Fruit fly (Drosophila melanogaster): ENCODE measurements around the gene TTLL4B.
A peak's percentile ranks its signal among the peaks of the same experiment; 100 is the strongest.

Gene TTLL4B

dm6 chr2L:3877011-3877410 is 14.5 kb downstream of the TTLL4B start:
- TF ChIP-seq lola (GFP tag; optimal IDR thresholded peaks at IDR 0.05) (no peak), br (GFP tag; optimal IDR thresholded peaks at IDR 0.05) (no peak), HLH106 (tag; optimal IDR thresholded peaks at IDR 0.05) (no peak)

DNA sequence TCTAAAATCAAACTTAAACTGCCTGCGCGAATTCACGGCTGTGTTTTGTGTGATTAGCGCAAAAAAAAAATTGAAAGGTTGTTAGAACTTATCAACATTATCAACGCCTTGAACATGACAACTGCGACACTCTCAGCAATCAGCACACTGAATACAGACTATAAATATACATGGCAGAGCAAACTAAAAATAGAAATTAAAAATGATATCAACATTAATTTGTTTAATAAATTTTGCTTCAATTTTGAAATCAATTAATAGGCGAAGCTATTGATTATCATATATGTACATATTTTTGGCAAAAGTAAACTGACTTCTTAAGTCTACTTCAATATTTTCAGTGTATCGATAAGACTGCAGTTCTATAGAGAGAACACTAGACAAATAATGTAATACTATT is 17.6 kb downstream of the TTLL4B start:
- TF ChIP-seq fru (GFP tag; optimal IDR thresholded peaks at IDR 0.05) (peak; percentile 75), N (GFP tag; optimal IDR thresholded peaks at IDR 0.05) (no peak), ey (GFP tag; optimal IDR thresholded peaks at IDR 0.05) (peak; percentile 46), dmrt93B (GFP tag; optimal IDR thresholded peaks at IDR 0.05) (peak; percentile 19), CrebA (GFP tag; optimal IDR thresholded peaks at IDR 0.05; ENCODE audit: borderline replicate concordance) (no peak), h (GFP tag; optimal IDR thresholded peaks at IDR 0.05) (peak; percentile 89), rgr (GFP tag; optimal IDR thresholded peaks at IDR 0.05) (peak; percentile 73), jim (GFP tag; optimal IDR thresholded peaks at IDR 0.05) (no peak), foxo (GFP tag; optimal IDR thresholded peaks at IDR 0.05) (peak in 1 of 2 experiments; percentile 84), GATAd (GFP tag; optimal IDR thresholded peaks at IDR 0.05) (no peak), Hnf4 (GFP tag; optimal IDR thresholded peaks at IDR 0.05) (peak; percentile 17), woc (GFP tag; optimal IDR thresholded peaks at IDR 0.05) (peak; percentile 41), br (GFP tag; optimal IDR thresholded peaks at IDR 0.05) (peak; percentile 15), Jra (GFP tag; optimal IDR thresholded peaks at IDR 0.05) (peak; percentile 20), OdsH (GFP tag; optimal IDR thresholded peaks at IDR 0.05) (peak; percentile 58), CG32264 (GFP tag; optimal IDR thresholded peaks at IDR 0.05) (no peak), psq (GFP tag; optimal IDR thresholded peaks at IDR 0.05) (peak; percentile 18), HLH106 (tag; optimal IDR thresholded peaks at IDR 0.05) (peak; percentile 68)

- peak; percentile 8 for TF ChIP-seq br (GFP tag; optimal IDR thresholded peaks at IDR 0.05)
- peak; percentile 10 for TF ChIP-seq Sp1 (GFP tag; optimal IDR thresholded peaks at IDR 0.05)
- peak; percentile 10 for TF ChIP-seq fru (GFP tag; optimal IDR thresholded peaks at IDR 0.05)
- TF ChIP-seq usp (GFP tag; optimal IDR thresholded peaks at IDR 0.05), result no peak
- TF ChIP-seq h (GFP tag; optimal IDR thresholded peaks at IDR 0.05), result no peak
- TF ChIP-seq ey (GFP tag; optimal IDR thresholded peaks at IDR 0.05), result peak; percentile 39
- TF ChIP-seq Myc (optimal IDR thresholded peaks at IDR 0.05), result no peak
- no peak for TF ChIP-seq Jra (GFP tag; optimal IDR thresholded peaks at IDR 0.05)
- peak; percentile 20 for TF ChIP-seq Hnf4 (GFP tag; optimal IDR thresholded peaks at IDR 0.05)
Measured at dm6 chr2L:3881164-3881563, 18.7 kb downstream of the TTLL4B start.

DNA sequence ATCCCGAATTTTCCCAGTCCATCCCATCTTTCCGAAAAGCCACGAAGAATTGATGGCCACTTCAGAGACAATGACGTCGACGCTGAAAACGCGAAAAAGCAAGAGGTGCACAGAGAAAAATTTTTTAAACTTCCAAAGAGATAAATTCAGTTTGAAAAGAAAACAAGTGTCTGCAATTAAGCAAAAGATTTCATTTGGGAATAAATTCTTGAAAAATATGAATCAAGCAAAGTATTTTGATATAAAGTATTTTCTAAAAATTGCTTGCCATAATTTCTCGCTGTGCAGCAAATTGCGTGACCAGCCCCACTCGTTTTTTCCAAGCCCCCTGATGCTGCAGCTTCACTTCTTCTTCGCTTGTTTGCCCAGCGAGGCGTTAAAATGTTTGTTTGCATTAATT is 19.7 kb downstream of the TTLL4B start:
- TF ChIP-seq GATAd (GFP tag; optimal IDR thresholded peaks at IDR 0.05), result no peak
- TF ChIP-seq CG32264 (GFP tag; optimal IDR thresholded peaks at IDR 0.05), result no peak
- TF ChIP-seq Hnf4 (GFP tag; optimal IDR thresholded peaks at IDR 0.05), result peak; percentile 51
- peak; percentile 59 for TF ChIP-seq br (GFP tag; optimal IDR thresholded peaks at IDR 0.05)
- no peak for TF ChIP-seq CG9705 (GFP tag; optimal IDR thresholded peaks at IDR 0.05)
- TF ChIP-seq sv (GFP tag; optimal IDR thresholded peaks at IDR 0.05), result no peak
- TF ChIP-seq HLH106 (tag; optimal IDR thresholded peaks at IDR 0.05), result peak; percentile 45
- peak; percentile 26 for TF ChIP-seq OdsH (GFP tag; optimal IDR thresholded peaks at IDR 0.05)
- TF ChIP-seq Sp1 (GFP tag; optimal IDR thresholded peaks at IDR 0.05), result peak; percentile 52
- peak; percentile 15 for TF ChIP-seq woc (GFP tag; optimal IDR thresholded peaks at IDR 0.05)
- TF ChIP-seq ey (GFP tag; optimal IDR thresholded peaks at IDR 0.05), result peak; percentile 64
- no peak for TF ChIP-seq Mio (GFP tag; optimal IDR thresholded peaks at IDR 0.05)
- TF ChIP-seq fru (GFP tag; optimal IDR thresholded peaks at IDR 0.05), result peak; percentile 64
- no peak for TF ChIP-seq Abd-B (GFP tag; optimal IDR thresholded peaks at IDR 0.05)
- peak; percentile 41 for TF ChIP-seq psq (GFP tag; optimal IDR thresholded peaks at IDR 0.05)
- TF ChIP-seq usp (GFP tag; optimal IDR thresholded peaks at IDR 0.05), result no peak
- no peak for TF ChIP-seq Dfd (GFP tag; optimal IDR thresholded peaks at IDR 0.05)
- TF ChIP-seq foxo (GFP tag; optimal IDR thresholded peaks at IDR 0.05), result peak in 1 of 2 experiments; percentile 58
- TF ChIP-seq h (GFP tag; optimal IDR thresholded peaks at IDR 0.05), result peak; percentile 57
- no peak for TF ChIP-seq jim (GFP tag; optimal IDR thresholded peaks at IDR 0.05)
- no peak for TF ChIP-seq sage (GFP tag; optimal IDR thresholded peaks at IDR 0.05)
- TF ChIP-seq Rel (GFP tag; optimal IDR thresholded peaks at IDR 0.05), result no peak
- TF ChIP-seq Rel (tag; optimal IDR thresholded peaks at IDR 0.05), result no peak
- no peak for TF ChIP-seq pan (optimal IDR thresholded peaks at IDR 0.05)
- peak; percentile 66 for TF ChIP-seq rgr (GFP tag; optimal IDR thresholded peaks at IDR 0.05)
- no peak for TF ChIP-seq CrebA (GFP tag; optimal IDR thresholded peaks at IDR 0.05; ENCODE audit: borderline replicate concordance)
- TF ChIP-seq Hr83 (GFP tag; optimal IDR thresholded peaks at IDR 0.05; ENCODE audit: poor library complexity, severe bottlenecking), result no peak
- TF ChIP-seq Hr78 (GFP tag; optimal IDR thresholded peaks at IDR 0.05), result no peak
- no peak for TF ChIP-seq dl (GFP tag; optimal IDR thresholded peaks at IDR 0.05; ENCODE audit: insufficient read depth in 1 of 2, partially characterized antibody in 2 of 2)
- TF ChIP-seq dmrt93B (GFP tag; optimal IDR thresholded peaks at IDR 0.05), result peak; percentile 37
- peak; percentile 44 for TF ChIP-seq tai (GFP tag; optimal IDR thresholded peaks at IDR 0.05)
- no peak for TF ChIP-seq N (GFP tag; optimal IDR thresholded peaks at IDR 0.05)
- TF ChIP-seq Myc (optimal IDR thresholded peaks at IDR 0.05), result no peak
- no peak for TF ChIP-seq dsf (GFP tag; optimal IDR thresholded peaks at IDR 0.05; ENCODE audit: borderline replicate concordance)

Data from whole organism, wandering third instar larva.